Fruit fly (Drosophila melanogaster) whole organism: ENCODE data around the gene ppk20.

Source experiments
- CG8478 ChIP-seq: fragments of >200 bp; optimal IDR thresholded peaks from 2 replicates; lab custom pipeline; 2018; ENCODE audit warnings: inconsistent platforms
- Dll ChIP-seq: fragments of >200 bp; optimal IDR thresholded peaks from 2 replicates; lab custom pipeline; 2017
- EcR ChIP-seq, 2 experiments: fragments of >200 bp; optimal IDR thresholded peaks; 2 replicates each; lab custom pipeline; 2017; ENCODE audit warnings: missing biosample characterization in 2 of 2, missing genetic modification characterization in 2 of 2, missing genetic modification reagents in 2 of 2
- pan ChIP-seq: fragments of >200 bp; optimal IDR thresholded peaks from 2 replicates; lab custom pipeline; 2017
- psq ChIP-seq: fragments of >200 bp; optimal IDR thresholded peaks from 2 replicates; lab custom pipeline; 2017
- usp ChIP-seq: fragments of >200 bp; optimal IDR thresholded peaks from 2 replicates; lab custom pipeline; 2017; ENCODE audit warnings: missing biosample characterization, missing genetic modification characterization, mixed read lengths

Gene ppk20

dm6 chr3R:29668777-29669176 lies at the start of gene ppk20, which contains the start of gene ppk30:
Gene ppk20 (minus strand): TSS chr3R:29668877.
Gene ppk30 (plus strand): TSS chr3R:29669149.
- TF ChIP-seq EcR (GFP tag; optimal IDR thresholded peaks at IDR 0.05; lab: Kevin White, UChicago) (no peak), pan (lab: Kevin White, UChicago) (no peak), usp (no peak), psq (lab: Kevin White, UChicago) (no peak), CG8478 (lab: Kevin White, UChicago) (no peak), Dll (lab: Kevin White, UChicago) (no peak)

dm6 chr3R:29718363-29718762 lies 49.7 kb upstream of the ppk20 start, which contains the start of gene CG15506:
Gene CG15506 (plus strand): TSS chr3R:29718663.
- TF ChIP-seq usp (no peak), pan (lab: Kevin White, UChicago) (no peak), Dll (lab: Kevin White, UChicago) (no peak), CG8478 (lab: Kevin White, UChicago) (no peak), EcR (GFP tag; optimal IDR thresholded peaks at IDR 0.05; lab: Kevin White, UChicago) (no peak), psq (lab: Kevin White, UChicago) (no peak)

dm6 chr3R:29717519-29717918 lies 48.8 kb upstream of the ppk20 start:
- TF ChIP-seq usp (no peak), Dll (lab: Kevin White, UChicago) (no peak), CG8478 (lab: Kevin White, UChicago) (no peak), pan (lab: Kevin White, UChicago) (no peak), psq (lab: Kevin White, UChicago) (no peak), EcR (GFP tag; optimal IDR thresholded peaks at IDR 0.05; lab: Kevin White, UChicago) (no peak)

- TF ChIP-seq CG8478 (lab: Kevin White, UChicago) (no peak), pan (lab: Kevin White, UChicago) (no peak), psq (lab: Kevin White, UChicago) (no peak)
Measured at dm6 chr3R:29716782-29717317, 48.2 kb upstream of the ppk20 start, which contains the start of gene Obp99b. Gene Obp99b (minus strand): TSS chr3R:29716896.

- no peak for TF ChIP-seq usp
- no peak for TF ChIP-seq Dll (lab: Kevin White, UChicago)
- TF ChIP-seq CG8478 (lab: Kevin White, UChicago), result no peak
- TF ChIP-seq psq (lab: Kevin White, UChicago), result no peak
- TF ChIP-seq pan (lab: Kevin White, UChicago), result no peak
- no peak for TF ChIP-seq EcR (GFP tag; optimal IDR thresholded peaks at IDR 0.05; lab: Kevin White, UChicago)
Measured at dm6 chr3R:29716043-29716781, 47.5 kb upstream of the ppk20 start.

dm6 chr3R:29715277-29715676 lies 46.6 kb upstream of the ppk20 start, which contains the start of gene Dup99B:
Gene Dup99B (minus strand): TSS chr3R:29715377.
- TF ChIP-seq Dll (lab: Kevin White, UChicago), result no peak
- no peak for TF ChIP-seq usp
- TF ChIP-seq psq (lab: Kevin White, UChicago), result no peak
- no peak for TF ChIP-seq pan (lab: Kevin White, UChicago)
- TF ChIP-seq EcR (GFP tag; optimal IDR thresholded peaks at IDR 0.05; lab: Kevin White, UChicago), result no peak
- no peak for TF ChIP-seq CG8478 (lab: Kevin White, UChicago)

- no peak for TF ChIP-seq EcR (GFP tag; optimal IDR thresholded peaks at IDR 0.05; lab: Kevin White, UChicago)
- no peak for TF ChIP-seq usp
- TF ChIP-seq psq (lab: Kevin White, UChicago), result no peak
- TF ChIP-seq CG8478 (lab: Kevin White, UChicago), result no peak
- no peak for TF ChIP-seq pan (lab: Kevin White, UChicago)
- TF ChIP-seq Dll (lab: Kevin White, UChicago), result no peak
Measured at dm6 chr3R:29714314-29714713, 45.6 kb upstream of the ppk20 start, which contains the start of gene Obp99d. Gene Obp99d (plus strand): TSS chr3R:29714505.

- no peak for TF ChIP-seq EcR (GFP tag; optimal IDR thresholded peaks at IDR 0.05; lab: Kevin White, UChicago)
- TF ChIP-seq CG8478 (lab: Kevin White, UChicago), result no peak
- TF ChIP-seq psq (lab: Kevin White, UChicago), result no peak
- TF ChIP-seq Dll (lab: Kevin White, UChicago), result no peak
- TF ChIP-seq pan (lab: Kevin White, UChicago), result no peak
- TF ChIP-seq usp, result no peak
Measured at dm6 chr3R:29711434-29711833, 42.8 kb upstream of the ppk20 start.

- no peak for TF ChIP-seq psq (lab: Kevin White, UChicago)
- TF ChIP-seq usp, result no peak
- TF ChIP-seq pan (lab: Kevin White, UChicago), result no peak
- no peak for TF ChIP-seq Dll (lab: Kevin White, UChicago)
- no peak for TF ChIP-seq EcR (GFP tag; optimal IDR thresholded peaks at IDR 0.05; lab: Kevin White, UChicago)
- TF ChIP-seq CG8478 (lab: Kevin White, UChicago), result no peak
Measured at dm6 chr3R:29708322-29708721, 39.6 kb upstream of the ppk20 start.

dm6 chr3R:29707258-29707657 lies 38.6 kb upstream of the ppk20 start:
- no peak for TF ChIP-seq Dll (lab: Kevin White, UChicago)
- no peak for TF ChIP-seq psq (lab: Kevin White, UChicago)
- no peak for TF ChIP-seq usp
- TF ChIP-seq pan (lab: Kevin White, UChicago), result no peak
- no peak for TF ChIP-seq CG8478 (lab: Kevin White, UChicago)

dm6 chr3R:29705789-29706303 lies 37.2 kb upstream of the ppk20 start:
- TF ChIP-seq EcR (GFP tag; optimal IDR thresholded peaks at IDR 0.05; lab: Kevin White, UChicago), result no peak
- no peak for TF ChIP-seq Dll (lab: Kevin White, UChicago)
